Fruit fly (Drosophila melanogaster) whole organism, embryonic: ENCODE results near the gene Jon99Fii.

Experiments
- ATbp ChIP-seq: fragments of 200-800 bp; sonication (Bioruptor generic); optimal IDR thresholded peaks from 2 replicates; lab custom pipeline; 2017; ENCODE audit warnings: missing biosample characterization, mild to moderate bottlenecking, missing genetic modification characterization, missing genetic modification reagents
- Atf6 ChIP-seq: fragments of 200-800 bp; sonication (Bioruptor generic); IDR thresholded peaks from 2 replicates; pipeline ENCODE4 v1.3.6; 2022; ENCODE audit warnings: missing biosample characterization, missing genetic modification characterization
- BEAF-32 ChIP-seq: fragments of 200-800 bp; sonication (Bioruptor generic); optimal IDR thresholded peaks from 3 replicates; lab custom pipeline; 2017; ENCODE audit warnings: missing biosample characterization, missing genetic modification characterization, mild to moderate bottlenecking, moderate library complexity, missing genetic modification reagents
- CG11085 ChIP-seq: fragments of 200-800 bp; sonication (Bioruptor generic); IDR thresholded peaks from 2 replicates; pipeline ENCODE4 v1.3.6; 2022; ENCODE audit warnings: missing biosample characterization, missing genetic modification characterization
- CG13624 ChIP-seq: fragments of 200-800 bp; sonication (Bioruptor generic); optimal IDR thresholded peaks from 2 replicates; lab custom pipeline; 2016; ENCODE audit warnings: missing biosample characterization, missing genetic modification characterization
- CG13894 ChIP-seq: fragments of 200-800 bp; sonication (Bioruptor generic); optimal IDR thresholded peaks from 3 replicates; lab custom pipeline; 2018; ENCODE audit warnings: missing biosample characterization, mild to moderate bottlenecking, missing genetic modification characterization, moderate library complexity
- CG14050 ChIP-seq: fragments of 200-800 bp; sonication (Bioruptor generic); IDR thresholded peaks from 3 replicates; pipeline ENCODE4 v1.3.6; 2022; ENCODE audit warnings: missing biosample characterization, missing genetic modification characterization
- CG17612 ChIP-seq: fragments of 200-800 bp; sonication (Bioruptor generic); IDR thresholded peaks from 2 replicates; pipeline ENCODE4 v1.3.6; 2022; ENCODE audit warnings: missing biosample characterization, missing genetic modification characterization
- CG17802 ChIP-seq: fragments of 200-800 bp; sonication (Bioruptor generic); optimal IDR thresholded peaks from 2 replicates; lab custom pipeline; 2018; ENCODE audit warnings: missing biosample characterization, mild to moderate bottlenecking, missing genetic modification characterization, moderate library complexity
- CG18599 ChIP-seq: fragments of 200-800 bp; sonication (Bioruptor generic); optimal IDR thresholded peaks from 3 replicates; lab custom pipeline; 2017; ENCODE audit warnings: missing biosample characterization, missing genetic modification characterization, mild to moderate bottlenecking, moderate library complexity, missing genetic modification reagents
- CG3847 ChIP-seq: fragments of 200-800 bp; sonication (Bioruptor generic); IDR thresholded peaks from 2 replicates; pipeline ENCODE4 v1.3.6; 2022; ENCODE audit warnings: missing biosample characterization, missing genetic modification characterization
- CG4282 ChIP-seq: fragments of 200-800 bp; sonication (Bioruptor generic); optimal IDR thresholded peaks from 2 replicates; lab custom pipeline; 2016; ENCODE audit warnings: missing biosample characterization, missing genetic modification characterization
- CG5180 ChIP-seq: fragments of 200-800 bp; sonication (Bioruptor generic); optimal IDR thresholded peaks from 3 replicates; lab custom pipeline; 2017; ENCODE audit warnings: missing biosample characterization, missing genetic modification characterization, mild to moderate bottlenecking, moderate library complexity, missing genetic modification reagents
- CG5245 ChIP-seq: fragments of 200-800 bp; sonication (Bioruptor generic); optimal IDR thresholded peaks from 3 replicates; lab custom pipeline; 2016; ENCODE audit warnings: missing biosample characterization, missing genetic modification characterization
- CG6254 ChIP-seq: fragments of 200-800 bp; sonication (Bioruptor generic); optimal IDR thresholded peaks from 3 replicates; lab custom pipeline; 2017; ENCODE audit warnings: mild to moderate bottlenecking, missing biosample characterization, missing genetic modification reagents, missing genetic modification characterization
- CG7556 ChIP-seq: fragments of 200-800 bp; sonication (Bioruptor generic); optimal IDR thresholded peaks from 2 replicates; lab custom pipeline; 2017; ENCODE audit warnings: missing biosample characterization, mild to moderate bottlenecking, missing genetic modification characterization
- CG7839 ChIP-seq: fragments of 200-800 bp; sonication (Bioruptor generic); optimal IDR thresholded peaks from 3 replicates; lab custom pipeline; 2018; ENCODE audit warnings: missing biosample characterization, mild to moderate bottlenecking, missing genetic modification characterization, moderate library complexity
- CG9437 ChIP-seq: fragments of 200-800 bp; sonication (Bioruptor generic); optimal IDR thresholded peaks from 2 replicates; lab custom pipeline; 2018; ENCODE audit warnings: missing biosample characterization, mild to moderate bottlenecking, missing genetic modification characterization
- CG9727 ChIP-seq: fragments of 200-800 bp; sonication (Bioruptor generic); optimal IDR thresholded peaks from 3 replicates; lab custom pipeline; 2017; ENCODE audit warnings: missing biosample characterization, mild to moderate bottlenecking, missing genetic modification characterization
- CkIIα-i1 ChIP-seq: fragments of 200-800 bp; sonication (Bioruptor generic); IDR thresholded peaks from 2 replicates; pipeline ENCODE4 v1.3.6; 2022; ENCODE audit warnings: missing biosample characterization, missing genetic modification characterization
- H2.0 ChIP-seq: fragments of 200-800 bp; sonication (Bioruptor generic); IDR thresholded peaks from 2 replicates; pipeline ENCODE4 v1.3.6; 2022; ENCODE audit warnings: missing biosample characterization, missing genetic modification characterization
- HLH54F ChIP-seq: fragments of 200-800 bp; sonication (Bioruptor generic); optimal IDR thresholded peaks from 3 replicates; lab custom pipeline; 2016; ENCODE audit warnings: missing biosample characterization, missing genetic modification characterization
- HLHmδ ChIP-seq: fragments of 200-800 bp; sonication (Bioruptor generic); optimal IDR thresholded peaks from 2 replicates; lab custom pipeline; 2018; ENCODE audit warnings: missing biosample characterization, mild to moderate bottlenecking, missing genetic modification characterization, moderate library complexity
- Hmx ChIP-seq: fragments of 200-800 bp; sonication (Bioruptor generic); optimal IDR thresholded peaks from 2 replicates; lab custom pipeline; 2016; ENCODE audit warnings: missing biosample characterization, missing genetic modification characterization
- Hr78 ChIP-seq, 2 experiments: fragments of 200-800 bp in 1 of 2; fragments of >200 bp in 1 of 2; sonication (Bioruptor generic) in 1 of 2; optimal IDR thresholded peaks; 2 replicates each; lab custom pipeline; 2017 to 2019; ENCODE audit warnings: missing biosample characterization in 2 of 2, missing genetic modification characterization in 2 of 2, mild to moderate bottlenecking in 1 of 2, moderate library complexity in 1 of 2
- Sox100B ChIP-seq: fragments of 200-800 bp; sonication (Bioruptor generic); optimal IDR thresholded peaks from 3 replicates; lab custom pipeline; 2018; ENCODE audit warnings: missing biosample characterization, mild to moderate bottlenecking, missing genetic modification characterization
- Tbp ChIP-seq: fragments of >200 bp; optimal IDR thresholded peaks from 2 replicates; lab custom pipeline; 2018; ENCODE audit warnings: missing biosample characterization, missing genetic modification characterization
- Usf ChIP-seq: fragments of 200-800 bp; sonication (Bioruptor generic); optimal IDR thresholded peaks from 2 replicates; lab custom pipeline; 2017; ENCODE audit warnings: missing genotype, missing biosample characterization, missing genetic modification characterization
- Xrp1 ChIP-seq: fragments of 200-800 bp; sonication (Bioruptor generic); IDR thresholded peaks from 2 replicates; pipeline ENCODE4 v1.3.6; 2022; ENCODE audit warnings: missing biosample characterization, missing genetic modification characterization
- YL-1 ChIP-seq: fragments of 200-800 bp; sonication (Bioruptor generic); optimal IDR thresholded peaks from 3 replicates; lab custom pipeline; 2017; ENCODE audit warnings: missing biosample characterization, mild to moderate bottlenecking, missing genetic modification characterization
- bowl ChIP-seq: fragments of 200-800 bp; sonication (Bioruptor generic); IDR thresholded peaks from 2 replicates; pipeline ENCODE4 v1.3.6; 2022; ENCODE audit warnings: missing biosample characterization, missing genetic modification characterization
- crc ChIP-seq: fragments of 200-800 bp; sonication (Bioruptor generic); optimal IDR thresholded peaks from 2 replicates; lab custom pipeline; 2016; ENCODE audit warnings: missing biosample characterization, missing genetic modification characterization
- dan ChIP-seq: fragments of 200-800 bp; sonication (Bioruptor generic); IDR thresholded peaks from 2 replicates; pipeline ENCODE4 v1.3.6; 2022; ENCODE audit warnings: missing biosample characterization, missing genetic modification characterization
- gcm ChIP-seq: fragments of 200-800 bp; sonication (Bioruptor generic); optimal IDR thresholded peaks from 2 replicates; lab custom pipeline; 2019; ENCODE audit warnings: missing biosample characterization, mild to moderate bottlenecking, missing genetic modification characterization, moderate library complexity
- gem ChIP-seq: fragments of 200-800 bp; sonication (Bioruptor generic); optimal IDR thresholded peaks from 2 replicates; lab custom pipeline; 2019; ENCODE audit warnings: missing biosample characterization, mild to moderate bottlenecking, missing genetic modification characterization, moderate library complexity
- grau ChIP-seq: fragments of 200-800 bp; optimal IDR thresholded peaks from 3 replicates; lab custom pipeline; 2019; ENCODE audit warnings: missing biosample characterization, mild to moderate bottlenecking, missing genetic modification characterization, moderate library complexity
- gsb ChIP-seq: fragments of 200-800 bp; sonication (Bioruptor generic); IDR thresholded peaks from 2 replicates; pipeline ENCODE4 v1.3.6; 2022; ENCODE audit warnings: missing biosample characterization, missing genetic modification characterization
- her ChIP-seq: fragments of 200-800 bp; sonication (Bioruptor generic); optimal IDR thresholded peaks from 2 replicates; lab custom pipeline; 2016; ENCODE audit warnings: missing biosample characterization, missing genetic modification characterization
- lov ChIP-seq, 2 experiments: fragments of 200-800 bp in 1 of 2; fragments of >200 bp in 1 of 2; sonication (Bioruptor generic) in 1 of 2; IDR thresholded peaks in 1 of 2; optimal IDR thresholded peaks in 1 of 2; 2 replicates in 1 of 2; 3 replicates in 1 of 2; pipeline versions ENCODE4 v1.3.6 to Lab custom; 2017 to 2022; ENCODE audit warnings: missing biosample characterization in 1 of 2, missing genetic modification characterization in 1 of 2
- luna ChIP-seq: fragments of 200-800 bp; sonication (Bioruptor generic); optimal IDR thresholded peaks from 2 replicates; lab custom pipeline; 2016; ENCODE audit warnings: missing biosample characterization, missing genetic modification characterization
- maf-S ChIP-seq: fragments of 200-800 bp; sonication (Bioruptor generic); optimal IDR thresholded peaks from 2 replicates; lab custom pipeline; 2016; ENCODE audit warnings: missing biosample characterization, missing genetic modification characterization
- org-1 ChIP-seq: fragments of 200-800 bp; sonication (Bioruptor generic); optimal IDR thresholded peaks from 2 replicates; lab custom pipeline; 2017; ENCODE audit warnings: missing biosample characterization, missing genetic modification characterization
- otp ChIP-seq: fragments of 200-800 bp; sonication (Bioruptor generic); IDR thresholded peaks from 3 replicates; pipeline ENCODE4, ENCODE4 v1.3.6; 2022; ENCODE audit warnings: missing biosample characterization, missing genetic modification characterization
- pum ChIP-seq: fragments of 200-800 bp; sonication (Bioruptor generic); optimal IDR thresholded peaks from 2 replicates; lab custom pipeline; 2016; ENCODE audit warnings: missing biosample characterization, missing genetic modification characterization
- pzg ChIP-seq: fragments of 200-800 bp; sonication (Bioruptor generic); optimal IDR thresholded peaks from 3 replicates; lab custom pipeline; 2018; ENCODE audit warnings: missing biosample characterization, mild to moderate bottlenecking, missing genetic modification characterization, moderate library complexity
- sens-2 ChIP-seq: fragments of 200-800 bp; sonication (Bioruptor generic); IDR thresholded peaks from 2 replicates; pipeline ENCODE4 v1.3.6; 2022; ENCODE audit warnings: missing biosample characterization, missing genetic modification characterization
- sim ChIP-seq: fragments of 200-800 bp; sonication (Bioruptor generic); IDR thresholded peaks from 2 replicates; pipeline ENCODE4 v1.3.6; 2022; ENCODE audit warnings: missing biosample characterization, missing genetic modification characterization
- sob ChIP-seq: fragments of 200-800 bp; sonication (Bioruptor generic); IDR thresholded peaks from 2 replicates; pipeline ENCODE4 v1.3.6; 2022; ENCODE audit warnings: missing biosample characterization, missing genetic modification characterization
- ssp ChIP-seq: fragments of 200-800 bp; sonication (Bioruptor generic); IDR thresholded peaks from 2 replicates; pipeline ENCODE4 v1.3.6; 2022; ENCODE audit warnings: missing biosample characterization, missing genetic modification characterization
- tna ChIP-seq: fragments of 200-800 bp; sonication (Bioruptor generic); IDR thresholded peaks from 2 replicates; pipeline ENCODE4 v1.3.6; 2022; ENCODE audit warnings: missing biosample characterization, missing genetic modification characterization; ENCODE audit not compliant: partially characterized antibody

The Jon99Fii gene

DNA sequence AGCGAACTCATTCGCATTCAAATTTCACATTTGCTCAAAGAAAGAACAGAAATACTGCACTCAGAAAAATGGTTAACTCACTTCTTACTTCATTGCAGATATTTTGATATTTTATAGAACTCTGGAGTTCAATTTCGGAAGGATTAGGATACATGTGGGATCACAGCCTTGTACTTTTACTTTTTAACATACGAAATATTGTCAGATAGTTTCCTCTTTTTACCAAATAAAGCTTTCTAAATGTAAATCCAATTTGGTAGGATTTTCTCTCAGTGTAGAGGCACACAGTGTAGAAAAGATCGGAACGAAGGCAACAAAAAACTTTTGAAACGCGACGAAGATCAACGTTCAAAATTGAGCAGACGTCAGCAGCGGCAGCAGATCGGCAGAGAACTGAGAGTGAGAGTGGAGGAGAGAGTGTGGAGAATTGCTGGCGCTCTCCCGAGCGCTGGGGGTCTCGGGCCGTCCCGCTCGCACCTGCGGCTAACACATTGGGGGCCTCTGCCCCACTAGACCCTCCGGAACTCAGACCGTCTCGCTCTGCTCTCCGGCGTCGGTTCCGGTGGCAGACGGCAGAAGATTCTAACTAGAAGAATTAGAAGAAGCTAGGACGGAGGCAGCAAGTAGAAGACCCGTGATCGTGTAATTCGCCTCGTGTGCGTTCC lies 44.4 kb upstream of the Jon99Fii start, which contains the start of gene tmod (continued):
- no peak for TF ChIP-seq CG11085 (GFP tag; lab: Robert Waterston, UW)
- peak; percentile 40 for TF ChIP-seq gcm
- TF ChIP-seq H2.0 (GFP tag; lab: Robert Waterston, UW): 0 out of 2 replicates have a peak, but pooled peaks have one; percentile 39
- no peak for TF ChIP-seq otp
- peak; percentile 45 for TF ChIP-seq ATbp (GFP tag; lab: Kevin White, UChicago)
- TF ChIP-seq CG7839 (tag; lab: Kevin White, UChicago): peak; percentile 63
- TF ChIP-seq CG5245: no peak
- no peak for TF ChIP-seq BEAF-32
- peak; percentile 44 for TF ChIP-seq CG6254 (GFP tag; lab: Kevin White, UChicago)
- TF ChIP-seq Hmx: no peak
- TF ChIP-seq pzg (GFP tag; lab: Kevin White, UChicago): no peak
- TF ChIP-seq CG17802 (tag; lab: Kevin White, UChicago): peak; percentile 20
- no peak for TF ChIP-seq ssp (GFP tag; lab: Robert Waterston, UW)
- TF ChIP-seq org-1 (GFP tag; lab: Kevin White, UChicago): peak; percentile 2
- TF ChIP-seq CG13894 (tag; lab: Kevin White, UChicago): no peak
- TF ChIP-seq CG9437 (GFP tag; lab: Kevin White, UChicago): no peak
- TF ChIP-seq CG18599 (GFP tag; lab: Kevin White, UChicago): no peak
- TF ChIP-seq Xrp1 (GFP tag; lab: Robert Waterston, UW): peak; percentile 29; the same call in 1 of the 2 replicates
- TF ChIP-seq dan: no peak
- TF ChIP-seq HLH54F (GFP tag; lab: Kevin White, UChicago): peak; percentile 19
- TF ChIP-seq CG5180 (GFP tag; lab: Kevin White, UChicago): peak; percentile 21
- TF ChIP-seq CG4282 (GFP tag; lab: Kevin White, UChicago): no peak
- no peak for TF ChIP-seq luna (GFP tag; lab: Kevin White, UChicago)
- no peak; the same call in none of the 2 replicates for TF ChIP-seq Atf6 (GFP tag; lab: Robert Waterston, UW)
- no peak for TF ChIP-seq crc
- no peak for TF ChIP-seq Tbp
- TF ChIP-seq bowl (GFP tag; lab: Robert Waterston, UW): no peak
- TF ChIP-seq Sox100B: peak; percentile 65
- TF ChIP-seq lov (optimal IDR thresholded peaks at IDR 0.05; lab: Kevin White, UChicago): no peak
- TF ChIP-seq lov (GFP tag; IDR thresholded peaks at IDR 0.05; lab: Robert Waterston, UW): no peak
- no peak for TF ChIP-seq CG13624 (GFP tag; lab: Kevin White, UChicago)
- TF ChIP-seq Hr78 (GFP tag; optimal IDR thresholded peaks at IDR 0.05; lab: Kevin White, UChicago): no peak
- no peak for TF ChIP-seq her
- peak; percentile 18 for TF ChIP-seq CG7556
- TF ChIP-seq CG9727 (GFP tag; lab: Kevin White, UChicago): peak; percentile 36
- TF ChIP-seq sob (GFP tag; lab: Robert Waterston, UW): peak; percentile 34; the same call in 1 of the 2 replicates
- TF ChIP-seq grau (tag; lab: Kevin White, UChicago): peak; percentile 54
- TF ChIP-seq sim (GFP tag; lab: Robert Waterston, UW): no peak
- peak; percentile 80 for TF ChIP-seq gem (tag; lab: Kevin White, UChicago)
- TF ChIP-seq YL-1 (GFP tag; lab: Kevin White, UChicago): no peak
- no peak for TF ChIP-seq HLHmδ (GFP tag; lab: Kevin White, UChicago)
- TF ChIP-seq gsb (GFP tag; lab: Robert Waterston, UW): no peak
- no peak for TF ChIP-seq sens-2 (GFP tag; lab: Robert Waterston, UW)
- TF ChIP-seq tna: no peak
- no peak for TF ChIP-seq Usf
- TF ChIP-seq CG14050 (GFP tag; lab: Robert Waterston, UW): no peak
- TF ChIP-seq CG17612: no peak
- peak; percentile 31 for TF ChIP-seq maf-S (GFP tag; lab: Kevin White, UChicago)
- no peak for TF ChIP-seq CkIIα-i1 (GFP tag; lab: Robert Waterston, UW)
- TF ChIP-seq CG3847 (GFP tag; lab: Robert Waterston, UW): no peak
- peak; percentile 28 for TF ChIP-seq pum (GFP tag; lab: Kevin White, UChicago)
